Worm (Caenorhabditis elegans): ENCODE measurements around the gene best-17.

DNA sequence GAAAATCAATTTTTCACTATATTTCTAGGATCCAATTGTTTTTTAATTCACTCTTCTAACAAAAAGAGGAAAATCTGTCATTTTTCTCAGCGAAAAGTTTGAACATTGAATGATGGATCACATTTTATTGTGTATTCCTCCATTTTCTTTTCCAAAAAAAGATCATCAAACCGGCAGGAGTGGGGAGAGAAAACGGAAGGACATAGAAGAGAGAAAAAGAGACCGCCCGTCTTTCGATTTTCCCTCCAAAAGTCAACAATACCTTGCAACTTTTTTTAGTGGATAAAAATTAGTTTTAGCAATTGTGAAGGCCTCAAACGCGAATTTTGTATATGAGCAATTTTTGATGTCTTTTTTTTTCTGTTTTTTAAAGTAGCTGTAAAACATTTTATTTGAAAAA is 45.7 kb downstream of the best-17 start:
- no peak for TF ChIP-seq aly-2 (tag; optimal IDR thresholded peaks at IDR 0.05)
- TF ChIP-seq set-16 (GFP tag; IDR thresholded peaks at IDR 0.05) = no peak
- no peak for TF ChIP-seq nhr-76 (tag; optimal IDR thresholded peaks at IDR 0.05)
- no peak for TF ChIP-seq egl-27 (tag; optimal IDR thresholded peaks at IDR 0.05)
- TF ChIP-seq egl-43 (GFP tag; IDR thresholded peaks at IDR 0.05) = no peak
- TF ChIP-seq nhr-77 (tag; optimal IDR thresholded peaks at IDR 0.05) = no peak
